Worm (Caenorhabditis elegans) whole organism, mixed stage, embryonic: ENCODE measurements around the gene F34H10.5.

Experiments used
- blmp-1 ChIP-seq: fragments of 150-350 bp; optimal IDR thresholded peaks from 2 replicates; lab custom pipeline; 2014; ENCODE audit warnings: missing biosample characterization, missing genetic modification characterization
- ces-1 ChIP-seq: fragments of 150-350 bp; optimal IDR thresholded peaks from 2 replicates; lab custom pipeline; 2014; ENCODE audit warnings: missing biosample characterization, missing genetic modification reagents, missing genetic modification characterization
- mep-1 ChIP-seq: fragments of 150-350 bp; optimal IDR thresholded peaks from 2 replicates; lab custom pipeline; 2017; ENCODE audit warnings: missing biosample characterization, missing genetic modification reagents, missing genetic modification characterization, inconsistent platforms
- nhr-2 ChIP-seq: fragments of 150-350 bp; optimal IDR thresholded peaks from 2 replicates; lab custom pipeline; 2014; ENCODE audit warnings: missing biosample characterization, missing genetic modification characterization
- nhr-237 ChIP-seq: fragments of 150-350 bp; optimal IDR thresholded peaks from 2 replicates; lab custom pipeline; 2014; ENCODE audit warnings: missing biosample characterization, missing genetic modification characterization
- nhr-76 ChIP-seq: sonication (generic microtip); optimal IDR thresholded peaks from 2 replicates; lab custom pipeline; 2017; ENCODE audit warnings: missing biosample characterization, missing genetic modification characterization
- snpc-4 ChIP-seq: fragments of 150-350 bp; optimal IDR thresholded peaks from 2 replicates; lab custom pipeline; 2014; ENCODE audit warnings: missing biosample characterization, missing genetic modification characterization
- tbx-8 ChIP-seq: fragments of 200-800 bp; sonication (Bioruptor generic); optimal IDR thresholded peaks from 2 replicates; lab custom pipeline; 2018; ENCODE audit warnings: mild to moderate bottlenecking, missing genetic modification characterization, moderate library complexity, missing compliant biosample characterization
- unc-62 ChIP-seq: fragments of 150-350 bp; optimal IDR thresholded peaks from 2 replicates; lab custom pipeline; 2014; ENCODE audit warnings: missing biosample characterization, missing genetic modification reagents, missing genetic modification characterization
- ztf-11 ChIP-seq: fragments of 150-350 bp; optimal IDR thresholded peaks from 2 replicates; lab custom pipeline; 2014; ENCODE audit warnings: missing biosample characterization, missing genetic modification characterization

ce11 chrX:9608127-9608526 is 27.3 kb upstream of the F34H10.5 start:
- TF ChIP-seq nhr-237 (tag; lab: Kevin White, UChicago) (no peak), snpc-4 (tag; lab: Kevin White, UChicago) (no peak), ztf-11 (tag; lab: Kevin White, UChicago) (no peak), nhr-76 (tag; lab: Kevin White, UChicago) (no peak), unc-62 (GFP tag; lab: Kevin White, UChicago) (peak; percentile 30), blmp-1 (tag; lab: Kevin White, UChicago) (no peak), mep-1 (tag; lab: Kevin White, UChicago) (no peak), nhr-2 (tag; lab: Kevin White, UChicago) (no peak), tbx-8 (no peak), ces-1 (GFP tag; lab: Kevin White, UChicago) (no peak)
